Fruit fly (Drosophila melanogaster): ENCODE measurements around the gene CG15330.

The CG15330 gene

dm6 chrX:7920081-7920688 is 35.7 kb upstream of the CG15330 start, which contains the start of the genes hdm and Ykt6:
Gene hdm, minus strand, starts transcription at chrX:7920131.
Gene Ykt6, plus strand, starts transcription at chrX:7920409.
- peak; percentile 92 for TF ChIP-seq ovo (GFP tag; optimal IDR thresholded peaks at IDR 0.05)
- peak; percentile 96 for TF ChIP-seq pad (GFP tag; optimal IDR thresholded peaks at IDR 0.05)
- TF ChIP-seq CG7101 (tag; optimal IDR thresholded peaks at IDR 0.05) = peak; percentile 84
- no peak for TF ChIP-seq cnc (optimal IDR thresholded peaks at IDR 0.05)
- TF ChIP-seq CG7045 (GFP tag; optimal IDR thresholded peaks at IDR 0.05) = no peak
- peak; percentile 83 for TF ChIP-seq Mnt (GFP tag; optimal IDR thresholded peaks at IDR 0.05)
- no peak for TF ChIP-seq Clk (GFP tag; optimal IDR thresholded peaks at IDR 0.05)
- peak; percentile 86 for TF ChIP-seq toe (GFP tag; optimal IDR thresholded peaks at IDR 0.05)
- TF ChIP-seq Hr96 (GFP tag; optimal IDR thresholded peaks at IDR 0.05) = no peak
- peak; percentile 88 for TF ChIP-seq CG1620 (GFP tag; optimal IDR thresholded peaks at IDR 0.05)
- no peak for TF ChIP-seq CG5204 (GFP tag; optimal IDR thresholded peaks at IDR 0.05)
- no peak for TF ChIP-seq kay (GFP tag; ENCODE audit: borderline replicate concordance)
- peak; percentile 72 for TF ChIP-seq tj (GFP tag; optimal IDR thresholded peaks at IDR 0.05)
- TF ChIP-seq CG12768 (GFP tag; optimal IDR thresholded peaks at IDR 0.05) = peak; percentile 38
- peak; percentile 11 for TF ChIP-seq cic (GFP tag; optimal IDR thresholded peaks at IDR 0.05)
- peak; percentile 91 for TF ChIP-seq bab1 (GFP tag; optimal IDR thresholded peaks at IDR 0.05)
- peak; percentile 77 for TF ChIP-seq CG11617 (GFP tag; optimal IDR thresholded peaks at IDR 0.05)
- peak; percentile 82 for TF ChIP-seq CG14711 (tag; optimal IDR thresholded peaks at IDR 0.05)
- TF ChIP-seq Crg-1 (GFP tag; optimal IDR thresholded peaks at IDR 0.05) = peak; percentile 84
- TF ChIP-seq CG33017 (tag; optimal IDR thresholded peaks at IDR 0.05) = peak; percentile 42

dm6 chrX:7923063-7923462 is 32.8 kb upstream of the CG15330 start:
- TF ChIP-seq CG7045 (GFP tag; optimal IDR thresholded peaks at IDR 0.05) (no peak), bab1 (GFP tag; optimal IDR thresholded peaks at IDR 0.05) (no peak), Mnt (GFP tag; optimal IDR thresholded peaks at IDR 0.05) (no peak), tj (GFP tag; optimal IDR thresholded peaks at IDR 0.05) (no peak), pad (GFP tag; optimal IDR thresholded peaks at IDR 0.05) (no peak), cnc (optimal IDR thresholded peaks at IDR 0.05) (no peak), toe (GFP tag; optimal IDR thresholded peaks at IDR 0.05) (no peak), CG5204 (GFP tag; optimal IDR thresholded peaks at IDR 0.05) (no peak), CG12768 (GFP tag; optimal IDR thresholded peaks at IDR 0.05) (no peak), CG1620 (GFP tag; optimal IDR thresholded peaks at IDR 0.05) (no peak), CG14711 (tag; optimal IDR thresholded peaks at IDR 0.05) (no peak), kay (GFP tag; ENCODE audit: borderline replicate concordance) (no peak), Crg-1 (GFP tag; optimal IDR thresholded peaks at IDR 0.05) (no peak)

- no peak for TF ChIP-seq cnc (optimal IDR thresholded peaks at IDR 0.05)
- TF ChIP-seq ovo (GFP tag; optimal IDR thresholded peaks at IDR 0.05) = no peak
- TF ChIP-seq toe (GFP tag; optimal IDR thresholded peaks at IDR 0.05) = no peak
- no peak for TF ChIP-seq Mnt (GFP tag; optimal IDR thresholded peaks at IDR 0.05)
These were observed 31.0 kb upstream of the CG15330 start for dm6 chrX:7924913-7925312.

- TF ChIP-seq bab1 (GFP tag; optimal IDR thresholded peaks at IDR 0.05) (no peak), pad (GFP tag; optimal IDR thresholded peaks at IDR 0.05) (peak; percentile 25), CG12768 (GFP tag; optimal IDR thresholded peaks at IDR 0.05) (peak; percentile 6), CG7101 (tag; optimal IDR thresholded peaks at IDR 0.05) (peak; percentile 19), tj (GFP tag; optimal IDR thresholded peaks at IDR 0.05) (peak; percentile 8)
These were observed 25.4 kb upstream of the CG15330 start for dm6 chrX:7930236-7931027.

- no peak for TF ChIP-seq pad (GFP tag; optimal IDR thresholded peaks at IDR 0.05)
- no peak for TF ChIP-seq CG1620 (GFP tag; optimal IDR thresholded peaks at IDR 0.05)
- peak; percentile 75 for TF ChIP-seq tj (GFP tag; optimal IDR thresholded peaks at IDR 0.05)
- TF ChIP-seq CG33017 (tag; optimal IDR thresholded peaks at IDR 0.05) = no peak
- TF ChIP-seq Clk (GFP tag; optimal IDR thresholded peaks at IDR 0.05) = no peak
- peak; percentile 55 for TF ChIP-seq bab1 (GFP tag; optimal IDR thresholded peaks at IDR 0.05)
- no peak for TF ChIP-seq kay (GFP tag; ENCODE audit: borderline replicate concordance)
- TF ChIP-seq ovo (GFP tag; optimal IDR thresholded peaks at IDR 0.05) = no peak
- peak; percentile 72 for TF ChIP-seq Mnt (GFP tag; optimal IDR thresholded peaks at IDR 0.05)
- no peak for TF ChIP-seq cic (GFP tag; optimal IDR thresholded peaks at IDR 0.05)
- TF ChIP-seq cnc (optimal IDR thresholded peaks at IDR 0.05) = no peak
- TF ChIP-seq CG7045 (GFP tag; optimal IDR thresholded peaks at IDR 0.05) = no peak
- TF ChIP-seq toe (GFP tag; optimal IDR thresholded peaks at IDR 0.05) = no peak
- peak; percentile 26 for TF ChIP-seq CG7101 (tag; optimal IDR thresholded peaks at IDR 0.05)
- TF ChIP-seq CG12768 (GFP tag; optimal IDR thresholded peaks at IDR 0.05) = no peak
- no peak for TF ChIP-seq CG5204 (GFP tag; optimal IDR thresholded peaks at IDR 0.05)
- TF ChIP-seq CG11617 (GFP tag; optimal IDR thresholded peaks at IDR 0.05) = no peak
- TF ChIP-seq CG14711 (tag; optimal IDR thresholded peaks at IDR 0.05) = peak; percentile 35
- TF ChIP-seq Crg-1 (GFP tag; optimal IDR thresholded peaks at IDR 0.05) = no peak
- no peak for TF ChIP-seq Hr96 (GFP tag; optimal IDR thresholded peaks at IDR 0.05)
These were observed 24.8 kb upstream of the CG15330 start, which contains the start of gene mahe for dm6 chrX:7931028-7931549. Gene mahe, minus strand, starts transcription at chrX:7931382.
